Worm (Caenorhabditis elegans) whole organism, mixed stage, embryonic: ENCODE results near the gene C54E10.6.

Experiments used
- M03D4.4 ChIP-seq: sonication (generic microtip); optimal IDR thresholded peaks from 2 replicates; lab custom pipeline; 2017; ENCODE audit warnings: mild to moderate bottlenecking, missing genetic modification characterization, missing compliant biosample characterization
- bed-3 ChIP-seq: fragments of 200-800 bp; sonication (Bioruptor generic); optimal IDR thresholded peaks from 3 replicates; lab custom pipeline; 2018; ENCODE audit warnings: mild to moderate bottlenecking, missing genetic modification characterization, moderate library complexity, missing compliant biosample characterization
- ceh-39 ChIP-seq: fragments of 150-350 bp; optimal IDR thresholded peaks from 2 replicates; lab custom pipeline; 2014; ENCODE audit warnings: missing biosample characterization, missing genetic modification characterization
- ceh-43 ChIP-seq: fragments of 200-800 bp; sonication (Bioruptor generic); optimal IDR thresholded peaks from 2 replicates; lab custom pipeline; 2018; ENCODE audit warnings: mild to moderate bottlenecking, missing genetic modification characterization, moderate library complexity, missing compliant biosample characterization
- ceh-83 ChIP-seq: fragments of 200-800 bp; sonication (Bioruptor generic); optimal IDR thresholded peaks from 2 replicates; lab custom pipeline; 2018; ENCODE audit warnings: mild to moderate bottlenecking, missing genetic modification characterization, missing compliant biosample characterization
- ces-1 ChIP-seq: fragments of 150-350 bp; optimal IDR thresholded peaks from 2 replicates; lab custom pipeline; 2014; ENCODE audit warnings: missing biosample characterization, missing genetic modification reagents, missing genetic modification characterization
- cnd-1 ChIP-seq: fragments of 200-800 bp; sonication (Bioruptor generic); optimal IDR thresholded peaks from 2 replicates; lab custom pipeline; 2018; ENCODE audit warnings: mild to moderate bottlenecking, missing genetic modification characterization, missing compliant biosample characterization
- drap-1 ChIP-seq: fragments of 200-800 bp; sonication (Bioruptor generic); optimal IDR thresholded peaks from 3 replicates; lab custom pipeline; 2018; ENCODE audit warnings: mild to moderate bottlenecking, missing genetic modification characterization, missing compliant biosample characterization
- elt-1 ChIP-seq: sonication (generic microtip); optimal IDR thresholded peaks from 2 replicates; lab custom pipeline; 2017; ENCODE audit warnings: missing genetic modification characterization, mild to moderate bottlenecking, missing compliant biosample characterization, antibody characterized with exemption, moderate library complexity, borderline replicate concordance; ENCODE audit not compliant: insufficient read depth
- elt-3 ChIP-seq: fragments of 150-350 bp; optimal IDR thresholded peaks from 2 replicates; lab custom pipeline; 2014; ENCODE audit warnings: missing biosample characterization, missing genetic modification characterization
- flh-1 ChIP-seq: fragments of 200-800 bp; sonication (Bioruptor generic); optimal IDR thresholded peaks from 2 replicates; lab custom pipeline; 2018; ENCODE audit warnings: mild to moderate bottlenecking, missing genetic modification characterization, moderate library complexity, missing compliant biosample characterization
- ham-2 ChIP-seq: fragments of 200-800 bp; sonication (Bioruptor generic); optimal IDR thresholded peaks from 2 replicates; lab custom pipeline; 2018; ENCODE audit warnings: mild to moderate bottlenecking, missing genetic modification characterization, missing compliant biosample characterization
- hlh-1 ChIP-seq: fragments of 150-350 bp; optimal IDR thresholded peaks from 2 replicates; lab custom pipeline; 2014; ENCODE audit warnings: missing biosample characterization, missing genetic modification reagents, missing genetic modification characterization
- lin-13 ChIP-seq: fragments of 150-350 bp; optimal IDR thresholded peaks from 2 replicates; lab custom pipeline; 2014; ENCODE audit warnings: missing biosample characterization, missing genetic modification characterization
- lin-32 ChIP-seq: fragments of 200-800 bp; sonication (Bioruptor generic); optimal IDR thresholded peaks from 2 replicates; lab custom pipeline; 2018; ENCODE audit warnings: mild to moderate bottlenecking, missing genetic modification characterization, missing compliant biosample characterization
- mab-5 ChIP-seq: fragments of 150-350 bp; optimal IDR thresholded peaks from 2 replicates; lab custom pipeline; 2014; ENCODE audit warnings: missing biosample characterization, missing genetic modification characterization
- mep-1 ChIP-seq: fragments of 150-350 bp; optimal IDR thresholded peaks from 2 replicates; lab custom pipeline; 2017; ENCODE audit warnings: missing biosample characterization, missing genetic modification reagents, missing genetic modification characterization, inconsistent platforms
- mls-2 ChIP-seq: sonication (generic microtip); optimal IDR thresholded peaks from 2 replicates; lab custom pipeline; 2016; ENCODE audit warnings: mild to moderate bottlenecking, missing genetic modification characterization, moderate library complexity, missing compliant biosample characterization
- nhr-12 ChIP-seq: fragments of 150-350 bp; optimal IDR thresholded peaks from 2 replicates; lab custom pipeline; 2014; ENCODE audit warnings: missing biosample characterization, missing genetic modification characterization
- nhr-28 ChIP-seq: fragments of 150-350 bp; optimal IDR thresholded peaks from 2 replicates; lab custom pipeline; 2014; ENCODE audit warnings: missing biosample characterization, missing genetic modification characterization
- nhr-76 ChIP-seq: sonication (generic microtip); optimal IDR thresholded peaks from 2 replicates; lab custom pipeline; 2017; ENCODE audit warnings: missing biosample characterization, missing genetic modification characterization
- sem-2 ChIP-seq: fragments of 200-800 bp; sonication (Bioruptor generic); optimal IDR thresholded peaks from 2 replicates; lab custom pipeline; 2018; ENCODE audit warnings: mild to moderate bottlenecking, missing genetic modification characterization, missing compliant biosample characterization
- snpc-4 ChIP-seq: fragments of 150-350 bp; optimal IDR thresholded peaks from 2 replicates; lab custom pipeline; 2014; ENCODE audit warnings: missing biosample characterization, missing genetic modification characterization
- sptf-1 ChIP-seq: sonication (generic microtip); optimal IDR thresholded peaks from 2 replicates; lab custom pipeline; 2017; ENCODE audit warnings: mild to moderate bottlenecking, missing genetic modification characterization, moderate library complexity, missing compliant biosample characterization
- unc-120 ChIP-seq: sonication (generic microtip); optimal IDR thresholded peaks from 2 replicates; lab custom pipeline; 2017; ENCODE audit warnings: missing genetic modification characterization, missing compliant biosample characterization; ENCODE audit not compliant: poor library complexity, severe bottlenecking
- unc-39 ChIP-seq: fragments of 150-350 bp; optimal IDR thresholded peaks from 2 replicates; lab custom pipeline; 2014; ENCODE audit warnings: missing biosample characterization, missing genetic modification characterization
- zip-8 ChIP-seq: fragments of 150-350 bp; optimal IDR thresholded peaks from 2 replicates; lab custom pipeline; 2014; ENCODE audit warnings: missing biosample characterization, missing genetic modification characterization
- ztf-11 ChIP-seq: fragments of 150-350 bp; optimal IDR thresholded peaks from 2 replicates; lab custom pipeline; 2014; ENCODE audit warnings: missing biosample characterization, missing genetic modification characterization

C54E10.6 gene

DNA sequence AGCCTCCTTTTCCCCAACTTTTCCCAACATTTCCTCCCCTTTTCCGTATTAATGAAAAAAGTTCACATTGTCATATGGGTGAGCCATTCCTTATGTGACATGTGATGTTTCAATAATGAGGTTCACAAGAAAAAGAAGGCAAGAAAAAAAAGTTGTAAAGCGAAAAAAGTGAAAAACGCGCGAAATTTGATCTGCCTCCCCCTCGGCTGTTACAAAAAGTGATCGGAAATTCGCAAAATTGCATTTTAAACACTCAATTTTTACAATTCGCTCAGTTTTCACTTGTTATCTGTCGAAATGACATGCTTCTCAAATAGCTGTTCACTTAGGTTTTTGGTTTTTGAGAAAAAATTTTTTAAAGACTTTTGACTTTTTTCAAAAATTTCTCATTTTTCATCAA is 13.0 kb upstream of the C54E10.6 start:
- no peak for TF ChIP-seq flh-1 (GFP tag; lab: Kevin White, UChicago)
- no peak for TF ChIP-seq zip-8 (tag; lab: Kevin White, UChicago)
- TF ChIP-seq ces-1 (GFP tag; lab: Kevin White, UChicago) = no peak
- no peak for TF ChIP-seq hlh-1 (tag; lab: Kevin White, UChicago)
- TF ChIP-seq elt-3 (tag; lab: Kevin White, UChicago) = no peak
- TF ChIP-seq mep-1 (tag; lab: Kevin White, UChicago) = no peak
- TF ChIP-seq nhr-76 = no peak

DNA sequence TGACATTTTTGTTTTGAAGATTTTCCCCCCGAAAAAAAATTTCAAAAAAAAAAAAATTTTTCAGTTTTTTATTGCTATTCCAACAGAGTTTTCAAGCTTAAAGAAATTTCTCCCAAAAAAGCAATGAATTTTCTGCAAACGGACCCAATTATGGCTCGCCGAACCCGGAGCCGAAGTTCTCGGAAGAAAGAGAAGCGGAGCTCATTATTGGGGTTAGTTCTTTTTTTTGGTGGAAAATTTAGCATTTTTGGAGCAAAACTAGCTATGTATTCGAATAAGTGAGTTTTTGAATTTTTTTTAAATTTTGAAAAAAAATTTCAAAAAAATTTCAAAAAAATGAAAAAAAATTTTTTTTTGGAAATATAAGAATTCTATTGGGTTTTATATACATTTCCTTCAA is 11.1 kb upstream of the C54E10.6 start, which contains the start of gene ncs-5:
Gene ncs-5 (plus strand): TSS at position 124 of the 400 bp plus-strand sequence.
- no peak for TF ChIP-seq nhr-76
- TF ChIP-seq sptf-1 (tag; lab: Kevin White, UChicago) = no peak
- TF ChIP-seq cnd-1 (tag; lab: Kevin White, UChicago) = no peak

DNA sequence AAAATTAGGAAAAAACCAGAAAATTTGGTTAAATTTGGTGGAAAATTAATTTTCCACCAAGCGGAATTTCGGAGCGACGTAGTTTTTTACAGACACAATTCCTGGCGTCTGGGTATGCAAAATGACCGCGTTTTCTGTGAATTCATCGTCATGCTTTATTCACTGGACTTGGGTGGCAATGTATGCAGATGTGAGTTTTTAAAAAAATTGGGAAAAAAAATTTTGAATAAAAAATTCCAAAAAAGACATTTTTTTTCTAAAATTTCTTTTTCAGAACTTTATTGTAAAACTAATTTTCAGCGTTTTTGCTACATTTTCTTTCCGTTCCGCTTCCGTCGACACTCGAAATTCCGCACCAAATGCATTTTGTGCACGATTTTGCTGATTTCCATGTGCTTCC is 2.8 kb upstream of the C54E10.6 start, which contains the start of gene C54E10.7:
Gene C54E10.7 (plus strand): TSS at position 301 of the 400 bp plus-strand sequence.
- TF ChIP-seq nhr-28 (tag; lab: Kevin White, UChicago) (no peak), sem-2 (GFP tag; lab: Kevin White, UChicago) (no peak), ces-1 (GFP tag; lab: Kevin White, UChicago) (no peak)

DNA sequence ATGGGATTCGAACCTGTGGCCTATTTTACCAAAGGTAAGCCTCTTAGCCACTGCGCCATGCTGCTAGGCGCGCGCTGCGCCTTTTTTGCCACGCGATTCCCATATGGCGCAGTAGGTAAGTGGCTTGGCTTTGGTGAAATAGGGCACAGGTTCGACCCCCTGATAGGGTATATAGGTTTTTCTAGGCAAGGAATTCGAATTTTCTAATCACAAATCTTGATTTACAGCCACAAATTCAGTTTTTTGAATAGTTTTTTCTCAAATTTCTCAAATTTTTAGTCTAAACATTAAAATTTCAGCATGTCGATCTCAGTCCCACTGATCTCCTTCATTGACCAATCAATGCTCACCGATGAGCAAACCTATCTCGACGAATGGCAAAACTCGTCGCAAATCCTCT is 2.2 kb upstream of the C54E10.6 start, which contains the start of gene C54E10.3:
Gene C54E10.3 (plus strand): TSS at position 301 of the 400 bp plus-strand sequence.
- TF ChIP-seq sem-2 (GFP tag; lab: Kevin White, UChicago) = no peak
- TF ChIP-seq ceh-39 (tag; lab: Kevin White, UChicago) = no peak
- TF ChIP-seq unc-120 (tag; lab: Kevin White, UChicago) = no peak
- no peak for TF ChIP-seq ces-1 (GFP tag; lab: Kevin White, UChicago)
- TF ChIP-seq mab-5 (tag; lab: Kevin White, UChicago) = no peak
- no peak for TF ChIP-seq flh-1 (GFP tag; lab: Kevin White, UChicago)
- TF ChIP-seq cnd-1 (tag; lab: Kevin White, UChicago) = no peak
- TF ChIP-seq elt-1 (tag; lab: Kevin White, UChicago) = no peak
- TF ChIP-seq drap-1 = no peak
- no peak for TF ChIP-seq sptf-1 (tag; lab: Kevin White, UChicago)
- TF ChIP-seq, all 35 proteins: peak for 0

DNA sequence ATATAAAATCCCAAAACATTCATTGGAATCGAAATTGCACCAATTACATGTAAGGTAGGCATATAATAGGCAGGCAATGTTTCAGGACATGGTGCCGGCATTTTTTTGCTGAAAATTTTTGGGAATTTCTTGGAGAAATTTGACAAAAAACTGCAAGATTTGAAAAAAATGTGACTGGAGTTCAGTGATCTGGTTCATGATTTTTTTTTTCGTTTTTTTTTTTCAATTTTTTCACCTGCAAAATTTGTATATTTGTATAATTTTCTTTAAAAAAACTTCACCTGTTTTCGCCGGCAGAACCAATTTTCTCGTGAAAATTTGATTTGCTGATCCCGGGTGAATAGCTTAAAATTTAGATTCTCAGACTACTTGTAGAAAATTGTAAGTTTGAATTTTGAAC is 2.1 kb downstream of the C54E10.6 start, which contains the start of gene sri-10:
Gene sri-10 (minus strand): TSS at position 101 of the 400 bp plus-strand sequence.
- TF ChIP-seq unc-120 (tag; lab: Kevin White, UChicago) (no peak), mep-1 (tag; lab: Kevin White, UChicago) (no peak), ceh-39 (tag; lab: Kevin White, UChicago) (no peak), elt-3 (tag; lab: Kevin White, UChicago) (no peak), M03D4.4 (tag; lab: Kevin White, UChicago) (no peak), snpc-4 (tag; lab: Kevin White, UChicago) (no peak), unc-39 (tag; lab: Kevin White, UChicago) (no peak)

DNA sequence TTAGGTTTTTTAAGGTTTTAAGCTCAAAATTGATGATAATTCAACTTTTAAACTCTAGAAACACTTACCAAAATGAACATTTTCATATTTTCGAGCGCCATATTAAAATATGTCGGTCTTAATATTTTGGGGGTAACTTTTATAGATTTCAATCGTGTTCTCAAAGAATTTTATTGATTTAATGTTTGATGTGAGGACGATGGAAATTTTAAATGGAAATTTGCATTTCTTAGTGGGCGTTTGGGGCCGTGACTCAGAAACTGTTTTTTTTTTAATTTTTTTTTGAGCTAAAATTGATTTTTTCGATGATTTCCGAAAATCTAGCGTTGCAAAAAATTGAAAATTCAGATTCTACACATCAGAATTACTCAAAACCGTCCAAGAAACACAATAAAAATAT is 5.3 kb downstream of the C54E10.6 start, which contains the start of gene C54E10.10:
Gene C54E10.10 (minus strand): TSS at position 101 of the 400 bp plus-strand sequence.
- TF ChIP-seq lin-32 (GFP tag; lab: Kevin White, UChicago) (no peak), ceh-83 (GFP tag; lab: Kevin White, UChicago) (no peak), ztf-11 (no peak), zip-8 (tag; lab: Kevin White, UChicago) (no peak), bed-3 (GFP tag; lab: Kevin White, UChicago) (no peak), snpc-4 (tag; lab: Kevin White, UChicago) (no peak), ceh-43 (GFP tag; lab: Kevin White, UChicago) (no peak), M03D4.4 (tag; lab: Kevin White, UChicago) (no peak), nhr-28 (tag; lab: Kevin White, UChicago) (no peak), elt-1 (tag; lab: Kevin White, UChicago) (no peak), lin-13 (no peak), mls-2 (tag; lab: Kevin White, UChicago) (no peak), mab-5 (tag; lab: Kevin White, UChicago) (no peak), nhr-12 (tag; lab: Kevin White, UChicago) (no peak), nhr-76 (no peak), ham-2 (no peak), elt-3 (tag; lab: Kevin White, UChicago) (no peak), flh-1 (GFP tag; lab: Kevin White, UChicago) (no peak), ceh-39 (tag; lab: Kevin White, UChicago) (no peak)
